Fruit fly (Drosophila melanogaster) whole organism, prepupa: ENCODE results near the gene CG10969.
A peak's percentile ranks its signal among the peaks of the same experiment; 100 is the strongest.

Experiments
- CG10631 ChIP-seq: fragments of 200-800 bp; sonication (Bioruptor generic); optimal IDR thresholded peaks from 2 replicates; lab custom pipeline; 2016; ENCODE audit warnings: missing biosample characterization, missing genetic modification characterization
- CG10669 ChIP-seq: fragments of 200-800 bp; sonication (Bioruptor generic); optimal IDR thresholded peaks from 3 replicates; lab custom pipeline; 2018; ENCODE audit warnings: missing biosample characterization, mild to moderate bottlenecking, missing genetic modification characterization, moderate library complexity
- CG11294 ChIP-seq: fragments of 200-800 bp; sonication (Bioruptor generic); IDR thresholded peaks from 2 replicates; pipeline ENCODE4 v1.3.6; 2022; ENCODE audit warnings: missing biosample characterization, missing genetic modification characterization
- CG11762 ChIP-seq: fragments of 200-800 bp; sonication (Bioruptor generic); optimal IDR thresholded peaks from 3 replicates; lab custom pipeline; 2016; ENCODE audit warnings: missing biosample characterization, missing genetic modification characterization; ENCODE audit not compliant: insufficient read depth
- CG15336 ChIP-seq: fragments of 200-800 bp; sonication (Bioruptor generic); IDR thresholded peaks from 2 replicates; pipeline ENCODE4 v1.3.6; 2022; ENCODE audit warnings: missing biosample characterization, missing genetic modification characterization
- CG1621 ChIP-seq: fragments of 200-800 bp; sonication (Bioruptor generic); optimal IDR thresholded peaks from 3 replicates; lab custom pipeline; 2018; ENCODE audit warnings: missing biosample characterization, mild to moderate bottlenecking, missing genetic modification characterization
- CG3032 ChIP-seq: fragments of 200-800 bp; optimal IDR thresholded peaks from 2 replicates; lab custom pipeline; 2019; ENCODE audit warnings: missing biosample characterization, mild to moderate bottlenecking, missing genetic modification characterization, moderate library complexity
- CG31627 ChIP-seq: fragments of 200-800 bp; sonication (Bioruptor generic); optimal IDR thresholded peaks from 3 replicates; lab custom pipeline; 2016; ENCODE audit warnings: missing biosample characterization, missing genetic modification characterization
- CG34406 ChIP-seq: fragments of 200-800 bp; sonication (Bioruptor generic); optimal IDR thresholded peaks from 3 replicates; lab custom pipeline; 2016; ENCODE audit warnings: missing biosample characterization, missing genetic modification characterization
- CG3919 ChIP-seq: fragments of 200-800 bp; sonication (Bioruptor generic); optimal IDR thresholded peaks from 3 replicates; lab custom pipeline; 2016; ENCODE audit warnings: missing biosample characterization, missing genetic modification characterization
- CG4318 ChIP-seq: fragments of 200-800 bp; sonication (Bioruptor generic); optimal IDR thresholded peaks from 3 replicates; lab custom pipeline; 2017; ENCODE audit warnings: missing biosample characterization, mild to moderate bottlenecking, missing genetic modification characterization
- CG6163 ChIP-seq: fragments of 200-800 bp; sonication (Bioruptor generic); IDR thresholded peaks from 3 replicates; pipeline ENCODE4 v1.3.6; 2022; ENCODE audit warnings: missing biosample characterization, missing genetic modification characterization
- CG6808 ChIP-seq: fragments of 200-800 bp; sonication (Bioruptor generic); optimal IDR thresholded peaks from 3 replicates; lab custom pipeline; 2017; ENCODE audit warnings: missing biosample characterization, missing genetic modification characterization, mild to moderate bottlenecking, moderate library complexity, missing genetic modification reagents
- CG7368 ChIP-seq: fragments of 200-800 bp; sonication (Bioruptor generic); optimal IDR thresholded peaks from 3 replicates; lab custom pipeline; 2016; ENCODE audit warnings: missing biosample characterization, missing genetic modification characterization
- CG8319 ChIP-seq: fragments of 200-800 bp; sonication (Bioruptor generic); optimal IDR thresholded peaks from 3 replicates; lab custom pipeline; 2016; ENCODE audit warnings: missing biosample characterization, missing genetic modification characterization
- Eip75B ChIP-seq: fragments of 200-800 bp; sonication (Bioruptor generic); optimal IDR thresholded peaks from 3 replicates; lab custom pipeline; 2016; ENCODE audit warnings: missing biosample characterization, missing genetic modification characterization
- Eip78C ChIP-seq: fragments of 200-800 bp; sonication (Bioruptor generic); peaks from one replicate; lab custom pipeline; 2016; ENCODE audit warnings: missing biosample characterization, missing genetic modification characterization
- Eip93F ChIP-seq: fragments of 200-800 bp; sonication (Bioruptor generic); optimal IDR thresholded peaks from 2 replicates; lab custom pipeline; 2016; ENCODE audit warnings: missing biosample characterization, mild to moderate bottlenecking, missing genetic modification characterization
- Ets96B ChIP-seq: fragments of 200-800 bp; optimal IDR thresholded peaks from 2 replicates; lab custom pipeline; 2019; ENCODE audit warnings: missing biosample characterization, mild to moderate bottlenecking, missing genetic modification characterization, moderate library complexity
- Gug ChIP-seq: fragments of 200-800 bp; sonication (Bioruptor generic); IDR thresholded peaks from 2 replicates; pipeline ENCODE4 v1.3.6; 2022; ENCODE audit warnings: missing biosample characterization, missing genetic modification characterization
- Hr38 ChIP-seq: sonication (Bioruptor generic); optimal IDR thresholded peaks from 2 replicates; lab custom pipeline; 2016; ENCODE audit warnings: missing biosample characterization, missing genetic modification characterization
- Hr39 ChIP-seq: fragments of 200-800 bp; sonication (Bioruptor generic); optimal IDR thresholded peaks from 2 replicates; lab custom pipeline; 2016; ENCODE audit warnings: missing biosample characterization, missing genetic modification characterization
- Lpt ChIP-seq: fragments of 200-800 bp; sonication (Bioruptor generic); optimal IDR thresholded peaks from 3 replicates; lab custom pipeline; 2016; ENCODE audit warnings: missing biosample characterization, missing genetic modification characterization
- Met ChIP-seq: fragments of 200-800 bp; sonication (Bioruptor generic); optimal IDR thresholded peaks from 3 replicates; lab custom pipeline; 2016; ENCODE audit warnings: missing biosample characterization, missing genetic modification characterization
- OdsH ChIP-seq: fragments of 200-800 bp; sonication (Bioruptor generic); optimal IDR thresholded peaks from 3 replicates; lab custom pipeline; 2016; ENCODE audit warnings: missing biosample characterization, missing genetic modification characterization
- Sox14 ChIP-seq: fragments of 200-800 bp; sonication (Bioruptor generic); optimal IDR thresholded peaks from 3 replicates; lab custom pipeline; 2016; ENCODE audit warnings: missing biosample characterization, missing genetic modification characterization
- Sox15 ChIP-seq: fragments of 200-800 bp; sonication (Bioruptor generic); optimal IDR thresholded peaks from 3 replicates; lab custom pipeline; 2016; ENCODE audit warnings: missing biosample characterization, missing genetic modification characterization
- achi ChIP-seq: fragments of 200-800 bp; sonication (Bioruptor generic); optimal IDR thresholded peaks from 3 replicates; lab custom pipeline; 2016; ENCODE audit warnings: missing biosample characterization, missing genetic modification characterization
- acj6 ChIP-seq: fragments of 200-800 bp; sonication (Bioruptor generic); optimal IDR thresholded peaks from 3 replicates; lab custom pipeline; 2016; ENCODE audit warnings: missing biosample characterization, missing genetic modification characterization
- cyc ChIP-seq: fragments of 200-800 bp; sonication (Bioruptor generic); optimal IDR thresholded peaks from 3 replicates; lab custom pipeline; 2016; ENCODE audit warnings: missing biosample characterization, missing genetic modification characterization
- dac ChIP-seq: fragments of 200-800 bp; sonication (Bioruptor generic); optimal IDR thresholded peaks from 2 replicates; lab custom pipeline; 2017; ENCODE audit warnings: missing biosample characterization, mild to moderate bottlenecking, missing genetic modification characterization
- eg ChIP-seq: fragments of 200-800 bp; sonication (Bioruptor generic); IDR thresholded peaks from 3 replicates; pipeline ENCODE4 v1.3.6; 2022; ENCODE audit warnings: missing biosample characterization, missing genetic modification characterization
- esn ChIP-seq: fragments of 200-800 bp; sonication (Bioruptor generic); optimal IDR thresholded peaks from 2 replicates; lab custom pipeline; 2016; ENCODE audit warnings: missing biosample characterization, mild to moderate bottlenecking, missing genetic modification characterization, moderate library complexity
- fd59A ChIP-seq: fragments of 200-800 bp; sonication (Bioruptor generic); optimal IDR thresholded peaks from 2 replicates; lab custom pipeline; 2017; ENCODE audit warnings: missing biosample characterization, mild to moderate bottlenecking, missing genetic modification characterization, missing genetic modification reagents
- fd85E ChIP-seq: fragments of 200-800 bp; sonication (Bioruptor generic); optimal IDR thresholded peaks from 3 replicates; lab custom pipeline; 2016; ENCODE audit warnings: missing biosample characterization, missing genetic modification characterization
- fkh ChIP-seq: fragments of 200-800 bp; sonication (Bioruptor generic); optimal IDR thresholded peaks from 3 replicates; lab custom pipeline; 2017; ENCODE audit warnings: missing biosample characterization, mild to moderate bottlenecking, missing genetic modification characterization, moderate library complexity
- net ChIP-seq: fragments of 200-800 bp; sonication (Bioruptor generic); optimal IDR thresholded peaks from 3 replicates; lab custom pipeline; 2016; ENCODE audit warnings: missing biosample characterization, missing genetic modification characterization
- salr ChIP-seq, 2 experiments: fragments of 200-800 bp; sonication (Bioruptor generic); optimal IDR thresholded peaks; 3 replicates each; lab custom pipeline; 2016 to 2018; ENCODE audit warnings: missing biosample characterization in 2 of 2, missing genetic modification characterization in 2 of 2, mild to moderate bottlenecking in 1 of 2
- spab ChIP-seq: fragments of 200-800 bp; sonication (Bioruptor generic); optimal IDR thresholded peaks from 2 replicates; lab custom pipeline; 2017; ENCODE audit warnings: missing biosample characterization, mild to moderate bottlenecking, missing genetic modification characterization, missing genetic modification reagents
- ss ChIP-seq, 2 experiments: fragments of 200-800 bp; sonication (Bioruptor generic); optimal IDR thresholded peaks; 2 replicates in 1 of 2; 3 replicates in 1 of 2; lab custom pipeline; 2017 to 2018; ENCODE audit warnings: mild to moderate bottlenecking in 2 of 2, missing biosample characterization in 2 of 2, missing genetic modification characterization in 2 of 2, moderate library complexity in 1 of 2
- svp ChIP-seq: fragments of 200-800 bp; sonication (Bioruptor generic); peaks from one replicate; lab custom pipeline; 2016; ENCODE audit warnings: missing biosample characterization, missing genetic modification characterization
- vri ChIP-seq: fragments of 200-800 bp; sonication (Bioruptor generic); optimal IDR thresholded peaks from 3 replicates; lab custom pipeline; 2016; ENCODE audit warnings: missing biosample characterization, mild to moderate bottlenecking, missing genetic modification characterization

The CG10969 gene

dm6 chr3L:12798795-12799311 lies 18.0 kb upstream of the CG10969 start (continued):
- TF ChIP-seq Eip78C = peak; percentile 82
- no peak for TF ChIP-seq Gug
- peak; percentile 58 for TF ChIP-seq acj6 (GFP tag; lab: Kevin White, UChicago)
- no peak for TF ChIP-seq cyc (GFP tag; lab: Kevin White, UChicago)
- peak; percentile 55; the same call in 1 of the 2 replicates for TF ChIP-seq CG15336 (GFP tag; lab: Robert Waterston, UW)
- peak; percentile 26 for TF ChIP-seq Ets96B (tag; lab: Kevin White, UChicago)
- TF ChIP-seq svp (GFP tag; lab: Kevin White, UChicago) = no peak
- TF ChIP-seq Hr38 (GFP tag; lab: Kevin White, UChicago) = no peak
- TF ChIP-seq dac (GFP tag; lab: Kevin White, UChicago) = no peak
- peak; percentile 14 for TF ChIP-seq Eip75B (GFP tag; lab: Kevin White, UChicago)
- TF ChIP-seq Eip93F = no peak
- TF ChIP-seq Sox15 (GFP tag; lab: Kevin White, UChicago) = no peak
- no peak for TF ChIP-seq Met
- peak; percentile 42 for TF ChIP-seq CG10631 (GFP tag; lab: Kevin White, UChicago)
- peak; percentile 33 to 50 for TF ChIP-seq salr (GFP tag; optimal IDR thresholded peaks at IDR 0.05; lab: Kevin White, UChicago)
- TF ChIP-seq net = peak; percentile 32
- TF ChIP-seq, all 60 proteins: peak for 41

- peak; percentile 67 for TF ChIP-seq fkh (GFP tag; lab: Kevin White, UChicago)
- TF ChIP-seq esn (GFP tag; lab: Kevin White, UChicago) = no peak
- TF ChIP-seq CG6163 (GFP tag; lab: Robert Waterston, UW) = no peak
Measured at dm6 chr3L:12796077-12796641, 15.3 kb upstream of the CG10969 start.

- TF ChIP-seq Eip78C (peak; percentile 36), fkh (GFP tag; lab: Kevin White, UChicago) (peak; percentile 90), CG6808 (no peak), dac (GFP tag; lab: Kevin White, UChicago) (no peak), salr (GFP tag; optimal IDR thresholded peaks at IDR 0.05; lab: Kevin White, UChicago) (no peak), CG1621 (peak; percentile 10)
Measured at dm6 chr3L:12794532-12794931, 13.6 kb upstream of the CG10969 start.

dm6 chr3L:12792933-12793448 lies 12.1 kb upstream of the CG10969 start:
- TF ChIP-seq CG31627 (peak; percentile 74), eg (peak; percentile 80; the same call in 2 of the 3 replicates), OdsH (peak; percentile 84), Met (peak; percentile 91), ss (GFP tag; optimal IDR thresholded peaks at IDR 0.05; lab: Kevin White, UChicago) (peak; percentile 91 to 93), Eip75B (GFP tag; lab: Kevin White, UChicago) (peak; percentile 90), Hr39 (GFP tag; lab: Kevin White, UChicago) (peak; percentile 69), fd85E (GFP tag; lab: Kevin White, UChicago) (peak; percentile 57), fd59A (GFP tag; lab: Kevin White, UChicago) (peak; percentile 68), CG34406 (peak; percentile 87), CG4318 (peak; percentile 55), CG10669 (peak; percentile 85), CG8319 (GFP tag; lab: Kevin White, UChicago) (peak; percentile 57), CG3032 (tag; lab: Kevin White, UChicago) (peak; percentile 91), CG11294 (GFP tag; lab: Robert Waterston, UW) (peak; percentile 15; the same call in 1 of the 2 replicates), CG6808 (peak; percentile 91), Gug (peak; percentile 65), Sox14 (GFP tag; lab: Kevin White, UChicago) (peak; percentile 88), Ets96B (tag; lab: Kevin White, UChicago) (peak; percentile 92), Lpt (peak; percentile 77), CG3919 (GFP tag; lab: Kevin White, UChicago) (peak; percentile 81), CG7368 (GFP tag; lab: Kevin White, UChicago) (peak; percentile 70), CG11762 (GFP tag; lab: Kevin White, UChicago) (peak; percentile 71), achi (GFP tag; lab: Kevin White, UChicago) (peak; percentile 86), vri (GFP tag; lab: Kevin White, UChicago) (peak; percentile 68), CG10631 (GFP tag; lab: Kevin White, UChicago) (peak; percentile 77), Sox15 (GFP tag; lab: Kevin White, UChicago) (peak; percentile 55), salr (GFP tag; optimal IDR thresholded peaks at IDR 0.05; lab: Kevin White, UChicago) (peak; percentile 38 to 87), spab (peak; percentile 86), net (peak; percentile 89), cyc (GFP tag; lab: Kevin White, UChicago) (peak; percentile 77), Eip78C (peak; percentile 99)
